Fruit fly (Drosophila melanogaster) whole organism, embryonic: ENCODE data around the gene corto.
A peak's percentile ranks its signal among the peaks of the same experiment; 100 is the strongest.

ENCODE experiments used
- Aef1 ChIP-seq: fragments of 200-800 bp; sonication (Bioruptor generic); IDR thresholded peaks from 3 replicates; pipeline ENCODE4 v1.3.6; 2022; ENCODE audit warnings: missing biosample characterization, missing genetic modification characterization
- Atf-2 ChIP-seq: fragments of 200-800 bp; sonication (Bioruptor generic); optimal IDR thresholded peaks from 2 replicates; lab custom pipeline; 2016; ENCODE audit warnings: missing biosample characterization, missing genetic modification characterization
- BEAF-32 ChIP-seq: fragments of 200-800 bp; sonication (Bioruptor generic); optimal IDR thresholded peaks from 3 replicates; lab custom pipeline; 2017; ENCODE audit warnings: missing biosample characterization, missing genetic modification characterization, mild to moderate bottlenecking, moderate library complexity, missing genetic modification reagents
- CG10209 ChIP-seq: fragments of 200-800 bp; sonication (Bioruptor generic); optimal IDR thresholded peaks from 3 replicates; lab custom pipeline; 2017; ENCODE audit warnings: missing biosample characterization, mild to moderate bottlenecking, missing genetic modification characterization, missing genetic modification reagents
- CG10267 ChIP-seq: fragments of 200-800 bp; sonication (Bioruptor generic); optimal IDR thresholded peaks from 2 replicates; lab custom pipeline; 2018; ENCODE audit warnings: missing biosample characterization, mild to moderate bottlenecking, missing genetic modification characterization, moderate library complexity
- CG10959 ChIP-seq: fragments of 200-800 bp; sonication (Bioruptor generic); IDR thresholded peaks from 2 replicates; pipeline ENCODE4 v1.3.6; 2022; ENCODE audit warnings: missing biosample characterization, missing genetic modification characterization
- CG11504 ChIP-seq: fragments of 200-800 bp; sonication (Bioruptor generic); optimal IDR thresholded peaks from 3 replicates; lab custom pipeline; 2019; ENCODE audit warnings: missing biosample characterization, mild to moderate bottlenecking, missing genetic modification characterization, moderate library complexity
- CG13424 ChIP-seq: fragments of 200-800 bp; sonication (Bioruptor generic); optimal IDR thresholded peaks from 2 replicates; lab custom pipeline; 2019; ENCODE audit warnings: missing biosample characterization, mild to moderate bottlenecking, missing genetic modification characterization, moderate library complexity
- CG16813 ChIP-seq: fragments of 200-800 bp; sonication (Bioruptor generic); IDR thresholded peaks from 3 replicates; pipeline ENCODE4 v1.3.6; 2022; ENCODE audit warnings: missing biosample characterization, missing genetic modification characterization; ENCODE audit not compliant: partially characterized antibody
- CG17328 ChIP-seq: fragments of 200-800 bp; sonication (Bioruptor generic); IDR thresholded peaks from 2 replicates; pipeline ENCODE4 v1.3.6; 2022; ENCODE audit warnings: missing biosample characterization, missing genetic modification characterization
- CG17385 ChIP-seq: fragments of 200-800 bp; sonication (Bioruptor generic); optimal IDR thresholded peaks from 3 replicates; lab custom pipeline; 2018; ENCODE audit warnings: missing biosample characterization, mild to moderate bottlenecking, missing genetic modification characterization
- CG17829 ChIP-seq: fragments of 200-800 bp; optimal IDR thresholded peaks from 2 replicates; lab custom pipeline; 2019; ENCODE audit warnings: missing biosample characterization, mild to moderate bottlenecking, missing genetic modification characterization, moderate library complexity
- CG2712 ChIP-seq: fragments of 200-800 bp; optimal IDR thresholded peaks from 3 replicates; lab custom pipeline; 2019; ENCODE audit warnings: missing biosample characterization, mild to moderate bottlenecking, missing genetic modification characterization, moderate library complexity
- CG4707 ChIP-seq: fragments of 200-800 bp; sonication (Bioruptor generic); optimal IDR thresholded peaks from 2 replicates; lab custom pipeline; 2018; ENCODE audit warnings: missing biosample characterization, mild to moderate bottlenecking, missing genetic modification characterization, moderate library complexity
- CG4820 ChIP-seq: fragments of 200-800 bp; sonication (Bioruptor generic); optimal IDR thresholded peaks from 3 replicates; lab custom pipeline; 2016; ENCODE audit warnings: missing biosample characterization, missing genetic modification characterization
- CG8290 ChIP-seq, 3 experiments: fragments of 200-800 bp; sonication (Bioruptor generic); optimal IDR thresholded peaks; 2 replicates each; lab custom pipeline; 2016 to 2019; ENCODE audit warnings: missing biosample characterization in 3 of 3, missing genetic modification characterization in 3 of 3, mild to moderate bottlenecking in 2 of 3, moderate library complexity in 1 of 3
- CG8388 ChIP-seq: fragments of 200-800 bp; sonication (Bioruptor generic); optimal IDR thresholded peaks from 2 replicates; lab custom pipeline; 2019; ENCODE audit warnings: missing biosample characterization, mild to moderate bottlenecking, missing genetic modification characterization, moderate library complexity
- Dip2 ChIP-seq: fragments of 200-800 bp; sonication (Bioruptor generic); IDR thresholded peaks from 2 replicates; pipeline ENCODE4 v1.3.6; 2022; ENCODE audit warnings: missing biosample characterization, missing genetic modification characterization
- Dll ChIP-seq: fragments of 200-800 bp; sonication (Bioruptor generic); IDR thresholded peaks from 4 replicates; pipeline ENCODE4 v1.3.6; 2022; ENCODE audit warnings: missing biosample characterization, missing genetic modification characterization; ENCODE audit not compliant: partially characterized antibody
- HHEX ChIP-seq: fragments of 200-800 bp; sonication (Bioruptor generic); optimal IDR thresholded peaks from 3 replicates; lab custom pipeline; 2017; ENCODE audit warnings: missing biosample characterization, mild to moderate bottlenecking, missing genetic modification characterization, missing genetic modification reagents
- HmgZ ChIP-seq: fragments of 200-800 bp; sonication (Bioruptor generic); optimal IDR thresholded peaks from 2 replicates; lab custom pipeline; 2018; ENCODE audit warnings: missing biosample characterization, mild to moderate bottlenecking, missing genetic modification characterization
- Hmr ChIP-seq: fragments of 200-800 bp; sonication (Bioruptor generic); optimal IDR thresholded peaks from 3 replicates; lab custom pipeline; 2017; ENCODE audit warnings: mild to moderate bottlenecking, missing biosample characterization, missing genetic modification reagents, missing genetic modification characterization
- Hmx ChIP-seq: fragments of 200-800 bp; sonication (Bioruptor generic); optimal IDR thresholded peaks from 2 replicates; lab custom pipeline; 2016; ENCODE audit warnings: missing biosample characterization, missing genetic modification characterization
- Med ChIP-seq: fragments of 200-800 bp; sonication (Bioruptor generic); peaks from one replicate; lab custom pipeline; 2016; ENCODE audit warnings: missing biosample characterization, missing genetic modification characterization, mild to moderate bottlenecking, inconsistent platforms, moderate library complexity
- Nf-YB ChIP-seq: fragments of 200-800 bp; sonication (Bioruptor generic); optimal IDR thresholded peaks from 3 replicates; lab custom pipeline; 2019; ENCODE audit warnings: missing biosample characterization, mild to moderate bottlenecking, missing genetic modification characterization, moderate library complexity
- ac ChIP-seq: fragments of 200-800 bp; sonication (Bioruptor generic); optimal IDR thresholded peaks from 3 replicates; lab custom pipeline; 2017; ENCODE audit warnings: missing biosample characterization, mild to moderate bottlenecking, missing genetic modification characterization
- al ChIP-seq: fragments of 200-800 bp; sonication (Bioruptor generic); IDR thresholded peaks from 2 replicates; pipeline ENCODE4 v1.3.6; 2022; ENCODE audit warnings: missing biosample characterization, missing genetic modification characterization
- cad ChIP-seq: fragments of >200 bp; optimal IDR thresholded peaks from 2 replicates; lab custom pipeline; 2017; ENCODE audit warnings: missing biosample characterization, missing genetic modification characterization
- cg ChIP-seq: fragments of 200-800 bp; sonication (Bioruptor generic); optimal IDR thresholded peaks from 3 replicates; lab custom pipeline; 2019; ENCODE audit warnings: missing biosample characterization, mild to moderate bottlenecking, missing genetic modification characterization, moderate library complexity
- crc ChIP-seq: fragments of 200-800 bp; sonication (Bioruptor generic); optimal IDR thresholded peaks from 2 replicates; lab custom pipeline; 2016; ENCODE audit warnings: missing biosample characterization, missing genetic modification characterization
- crol ChIP-seq: fragments of 200-800 bp; sonication (Bioruptor generic); IDR thresholded peaks from 2 replicates; pipeline ENCODE4 v1.3.6; 2022; ENCODE audit warnings: missing biosample characterization, missing genetic modification characterization
- fd3F ChIP-seq: fragments of 200-800 bp; sonication (Bioruptor generic); optimal IDR thresholded peaks from 2 replicates; lab custom pipeline; 2018; ENCODE audit warnings: missing biosample characterization, mild to moderate bottlenecking, missing genetic modification characterization, moderate library complexity
- fd96Cb ChIP-seq: fragments of 200-800 bp; sonication (Bioruptor generic); optimal IDR thresholded peaks from 2 replicates; lab custom pipeline; 2018; ENCODE audit warnings: missing biosample characterization, mild to moderate bottlenecking, missing genetic modification characterization, moderate library complexity
- gem ChIP-seq: fragments of 200-800 bp; sonication (Bioruptor generic); optimal IDR thresholded peaks from 2 replicates; lab custom pipeline; 2019; ENCODE audit warnings: missing biosample characterization, mild to moderate bottlenecking, missing genetic modification characterization, moderate library complexity
- gsb ChIP-seq: fragments of 200-800 bp; sonication (Bioruptor generic); IDR thresholded peaks from 2 replicates; pipeline ENCODE4 v1.3.6; 2022; ENCODE audit warnings: missing biosample characterization, missing genetic modification characterization
- gsb-n ChIP-seq: fragments of 200-800 bp; sonication (Bioruptor generic); optimal IDR thresholded peaks from 3 replicates; lab custom pipeline; 2018; ENCODE audit warnings: missing biosample characterization, mild to moderate bottlenecking, missing genetic modification characterization
- jing ChIP-seq: fragments of 200-800 bp; sonication (Bioruptor generic); optimal IDR thresholded peaks from 2 replicates; lab custom pipeline; 2018; ENCODE audit warnings: missing biosample characterization, mild to moderate bottlenecking, missing genetic modification characterization
- lmd ChIP-seq: fragments of 200-800 bp; sonication (Bioruptor generic); IDR thresholded peaks from 2 replicates; pipeline ENCODE4 v1.3.6; 2022; ENCODE audit warnings: missing biosample characterization, missing genetic modification characterization
- nerfin-1 ChIP-seq: fragments of 200-800 bp; sonication (Bioruptor generic); optimal IDR thresholded peaks from 3 replicates; lab custom pipeline; 2019; ENCODE audit warnings: missing biosample characterization, mild to moderate bottlenecking, missing genetic modification characterization, moderate library complexity
- nmo ChIP-seq: fragments of 200-800 bp; sonication (Bioruptor generic); optimal IDR thresholded peaks from 2 replicates; lab custom pipeline; 2018; ENCODE audit warnings: missing biosample characterization, mild to moderate bottlenecking, missing genetic modification characterization, moderate library complexity
- onecut ChIP-seq: fragments of 200-800 bp; sonication (Bioruptor generic); IDR thresholded peaks from 2 replicates; pipeline ENCODE4 v1.3.6; 2022; ENCODE audit warnings: missing biosample characterization, missing genetic modification characterization
- pan ChIP-seq, 4 experiments: fragments of >200 bp in 3 of 4; fragments of 200-800 bp in 1 of 4; sonication (Bioruptor generic) in 1 of 4; optimal IDR thresholded peaks in 3 of 4; IDR thresholded peaks in 1 of 4; 2 replicates each; pipeline versions ENCODE4 v1.3.6 to Lab custom; 2017 to 2022; ENCODE audit warnings: missing biosample characterization in 2 of 4, missing genetic modification characterization in 2 of 4, mixed read lengths in 1 of 4
- prd ChIP-seq, 3 experiments: fragments of >200 bp in 2 of 3; fragments of 200-800 bp in 1 of 3; sonication (Bioruptor generic) in 1 of 3; optimal IDR thresholded peaks in 2 of 3; IDR thresholded peaks in 1 of 3; 2 replicates in 2 of 3; 3 replicates in 1 of 3; pipeline versions ENCODE4 v1.3.6 to Lab custom; 2017 to 2022; ENCODE audit warnings: missing biosample characterization in 1 of 3, missing genetic modification characterization in 1 of 3
- stc ChIP-seq: fragments of 200-800 bp; sonication (Bioruptor generic); IDR thresholded peaks from 2 replicates; pipeline ENCODE4 v1.3.6; 2022; ENCODE audit warnings: missing biosample characterization, missing genetic modification characterization
- vnd ChIP-seq: fragments of 200-800 bp; sonication (Bioruptor generic); IDR thresholded peaks from 3 replicates; pipeline ENCODE4 v1.3.6; 2022; ENCODE audit warnings: missing biosample characterization, missing genetic modification characterization; ENCODE audit not compliant: partially characterized antibody
- zf30C ChIP-seq: fragments of 200-800 bp; sonication (Bioruptor generic); optimal IDR thresholded peaks from 3 replicates; lab custom pipeline; 2018; ENCODE audit warnings: missing biosample characterization, mild to moderate bottlenecking, missing genetic modification characterization
- zfh2 ChIP-seq: fragments of 200-800 bp; sonication (Bioruptor generic); optimal IDR thresholded peaks from 2 replicates; lab custom pipeline; 2016; ENCODE audit warnings: missing biosample characterization, missing genetic modification characterization

The corto gene

dm6 chr3R:5095137-5095802 is 8.4 kb upstream of the corto start (continued):
- TF ChIP-seq HmgZ (tag; lab: Kevin White, UChicago): no peak
- peak; percentile 40 for TF ChIP-seq onecut
- TF ChIP-seq jing (GFP tag; lab: Kevin White, UChicago): no peak
- peak; percentile 8 for TF ChIP-seq CG10209 (GFP tag; lab: Kevin White, UChicago)
- TF ChIP-seq gsb-n (tag; lab: Kevin White, UChicago): peak; percentile 66
- no peak for TF ChIP-seq prd (optimal IDR thresholded peaks at IDR 0.05; lab: Kevin White, UChicago)
- TF ChIP-seq prd (GFP tag; IDR thresholded peaks at IDR 0.05; lab: Robert Waterston, UW): peak; percentile 11; the same call in 1 of the 3 replicates
- TF ChIP-seq zfh2 (GFP tag; lab: Kevin White, UChicago): no peak
- no peak for TF ChIP-seq stc (GFP tag; lab: Robert Waterston, UW)
- TF ChIP-seq CG17328: 0 out of 2 replicates have a peak, but pooled peaks have one; percentile 7
- TF ChIP-seq HHEX: no peak
- no peak for TF ChIP-seq pan (optimal IDR thresholded peaks at IDR 0.05; lab: Kevin White, UChicago)
- peak in 1 of 2 experiments; percentile 39 for TF ChIP-seq pan (GFP tag; optimal IDR thresholded peaks at IDR 0.05 in 1 of 2, IDR thresholded peaks at IDR 0.05 in 1 of 2)
- TF ChIP-seq ac: no peak
- no peak for TF ChIP-seq cad (GFP tag; lab: Kevin White, UChicago)
- TF ChIP-seq CG8290 (GFP tag; optimal IDR thresholded peaks at IDR 0.05; lab: Kevin White, UChicago): no peak
- no peak for TF ChIP-seq CG8290 (tag; optimal IDR thresholded peaks at IDR 0.05; lab: Kevin White, UChicago)
- no peak for TF ChIP-seq CG16813 (GFP tag; lab: Robert Waterston, UW)
- TF ChIP-seq cg (GFP tag; lab: Kevin White, UChicago): no peak
- no peak for TF ChIP-seq zf30C (GFP tag; lab: Kevin White, UChicago)
- TF ChIP-seq fd96Cb (tag; lab: Kevin White, UChicago): peak; percentile 10
- no peak for TF ChIP-seq BEAF-32 (GFP tag; lab: Kevin White, UChicago)
- no peak for TF ChIP-seq nerfin-1 (tag; lab: Kevin White, UChicago)
- TF ChIP-seq CG17829: peak; percentile 42
- no peak for TF ChIP-seq CG10267 (tag; lab: Kevin White, UChicago)
- TF ChIP-seq vnd: no peak
- no peak for TF ChIP-seq CG8388 (GFP tag; lab: Kevin White, UChicago)
- TF ChIP-seq CG11504 (tag; lab: Kevin White, UChicago): peak; percentile 31
- no peak for TF ChIP-seq Hmx (GFP tag; lab: Kevin White, UChicago)
- TF ChIP-seq Atf-2 (GFP tag; lab: Kevin White, UChicago): no peak
- TF ChIP-seq lmd (GFP tag; lab: Robert Waterston, UW): peak; percentile 22; the same call in 1 of the 2 replicates
- TF ChIP-seq CG17385: peak; percentile 22
- no peak for TF ChIP-seq crc (GFP tag; lab: Kevin White, UChicago)
- TF ChIP-seq Dip2: no peak
- TF ChIP-seq CG4707 (GFP tag; lab: Kevin White, UChicago): no peak
- TF ChIP-seq CG13424 (tag; lab: Kevin White, UChicago): peak; percentile 7
- TF ChIP-seq Dll: no peak
- no peak for TF ChIP-seq Hmr
- peak; percentile 13 for TF ChIP-seq nmo (GFP tag; lab: Kevin White, UChicago)
- no peak for TF ChIP-seq Aef1 (GFP tag; lab: Robert Waterston, UW)
- peak; percentile 53 for TF ChIP-seq crol (GFP tag; lab: Robert Waterston, UW)
- TF ChIP-seq gsb (GFP tag; lab: Robert Waterston, UW): no peak
- peak; percentile 8 for TF ChIP-seq CG4820 (GFP tag; lab: Kevin White, UChicago)
- peak; percentile 44 for TF ChIP-seq CG2712 (tag; lab: Kevin White, UChicago)
- TF ChIP-seq Med (GFP tag; lab: Kevin White, UChicago): peak; percentile 60
- TF ChIP-seq Nf-YB (GFP tag; lab: Kevin White, UChicago): peak; percentile 9
- TF ChIP-seq fd3F: no peak
- peak; percentile 7; the same call in 1 of the 2 replicates for TF ChIP-seq CG10959 (GFP tag; lab: Robert Waterston, UW)
- TF ChIP-seq al (GFP tag; lab: Robert Waterston, UW): no peak
- TF ChIP-seq gem (tag; lab: Kevin White, UChicago): peak; percentile 38
